Fruit fly (Drosophila melanogaster) S2 (cell line): ENCODE results near the gene Plod.

Source experiments
- CG8478 ChIP-seq: fragments of >200 bp; optimal IDR thresholded peaks from 2 replicates; lab custom pipeline; 2018
- CTCF ChIP-seq, 2 experiments: fragments of >200 bp; optimal IDR thresholded peaks; 2 replicates each; lab custom pipeline; 2018

DNA sequence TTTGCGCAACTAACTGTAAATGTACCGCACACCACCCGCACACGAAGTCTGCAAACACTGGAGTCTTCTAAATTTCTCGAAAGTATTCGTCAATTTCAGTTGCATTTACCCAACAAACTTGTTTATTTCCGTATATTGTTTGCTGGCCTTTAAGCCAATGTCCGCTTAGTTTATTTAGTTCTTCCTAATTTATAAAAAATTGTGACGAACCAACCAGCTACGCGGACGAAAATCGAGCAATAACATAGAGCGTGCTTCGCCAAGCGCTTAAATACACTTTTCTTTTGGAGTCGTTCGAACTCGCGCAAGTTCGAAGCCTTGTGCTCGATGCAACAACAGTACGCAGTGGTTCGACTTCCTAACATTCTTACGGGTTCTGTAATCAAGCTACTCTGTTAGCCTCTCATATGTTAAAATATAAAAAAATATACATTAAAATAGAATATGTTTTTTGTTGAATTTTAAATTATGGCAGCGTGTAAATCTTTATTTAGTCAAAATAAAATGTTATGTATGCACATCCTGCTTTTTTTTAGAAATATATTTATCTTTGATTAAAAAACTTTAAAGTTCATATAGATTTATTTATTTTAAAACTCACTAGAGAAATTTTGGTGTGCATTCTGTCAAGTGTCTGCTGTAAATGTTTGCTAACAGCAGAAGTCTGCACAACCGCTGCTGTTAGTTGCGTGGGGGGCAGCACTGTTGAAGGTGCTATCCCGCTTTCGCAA, 8.4 kb downstream of the Plod start, which contains the start of gene GlcAT-P:
- TF ChIP-seq CTCF (optimal IDR thresholded peaks at IDR 0.05; lab: Kevin White, UChicago) = no peak
- TF ChIP-seq CG8478 (lab: Kevin White, UChicago) = no peak
